Fruit fly (Drosophila melanogaster) whole organism, pupa: ENCODE measurements around the gene CG32801.

ENCODE experiments used
- CG10348 ChIP-seq: fragments of 200-800 bp; sonication (Bioruptor generic); IDR thresholded peaks from 2 replicates; pipeline ENCODE4 v1.3.6; 2022; ENCODE audit warnings: missing biosample characterization, missing genetic modification characterization
- CG12605 ChIP-seq: fragments of 200-800 bp; sonication (Bioruptor generic); IDR thresholded peaks from 2 replicates; pipeline ENCODE4 v1.3.6; 2022; ENCODE audit warnings: missing biosample characterization, missing genetic modification characterization
- CG13204 ChIP-seq: fragments of 200-800 bp; sonication (Bioruptor generic); optimal IDR thresholded peaks from 2 replicates; lab custom pipeline; 2018; ENCODE audit warnings: missing biosample characterization, mild to moderate bottlenecking, missing genetic modification characterization, moderate library complexity
- CG14655 ChIP-seq: fragments of 200-800 bp; sonication (Bioruptor generic); optimal IDR thresholded peaks from 3 replicates; lab custom pipeline; 2017; ENCODE audit warnings: mild to moderate bottlenecking, missing biosample characterization, missing genetic modification reagents, missing genetic modification characterization
- CG15710 ChIP-seq: fragments of 200-800 bp; sonication (Bioruptor generic); optimal IDR thresholded peaks from 2 replicates; lab custom pipeline; 2018; ENCODE audit warnings: missing biosample characterization, mild to moderate bottlenecking, missing genetic modification characterization, moderate library complexity
- CG17806 ChIP-seq: fragments of 200-800 bp; sonication (Bioruptor generic); optimal IDR thresholded peaks from 2 replicates; lab custom pipeline; 2018; ENCODE audit warnings: missing biosample characterization, mild to moderate bottlenecking, missing genetic modification characterization, moderate library complexity
- CG32121 ChIP-seq: fragments of 200-800 bp; sonication (Bioruptor generic); IDR thresholded peaks from 2 replicates; pipeline ENCODE4 v1.3.6; 2022; ENCODE audit warnings: missing biosample characterization, missing genetic modification characterization
- CG34367 ChIP-seq: fragments of 200-800 bp; sonication (Bioruptor generic); optimal IDR thresholded peaks from 2 replicates; lab custom pipeline; 2018; ENCODE audit warnings: missing biosample characterization, mild to moderate bottlenecking, missing genetic modification characterization
- CG4496 ChIP-seq: fragments of 200-800 bp; sonication (Bioruptor generic); IDR thresholded peaks from 3 replicates; pipeline ENCODE4 v1.3.6; 2022; ENCODE audit warnings: missing biosample characterization, missing genetic modification characterization
- CG8159 ChIP-seq: fragments of 200-800 bp; sonication (Bioruptor generic); optimal IDR thresholded peaks from 3 replicates; lab custom pipeline; 2018; ENCODE audit warnings: missing biosample characterization, mild to moderate bottlenecking, missing genetic modification characterization, moderate library complexity
- CG8301 ChIP-seq: fragments of 200-800 bp; sonication (Bioruptor generic); optimal IDR thresholded peaks from 2 replicates; lab custom pipeline; 2018; ENCODE audit warnings: missing biosample characterization, mild to moderate bottlenecking, missing genetic modification characterization
- CG9948 ChIP-seq: fragments of 200-800 bp; sonication (Bioruptor generic); optimal IDR thresholded peaks from 2 replicates; lab custom pipeline; 2018; ENCODE audit warnings: missing biosample characterization, mild to moderate bottlenecking, missing genetic modification characterization, moderate library complexity
- D1 ChIP-seq: fragments of 200-800 bp; sonication (Bioruptor generic); optimal IDR thresholded peaks from 2 replicates; lab custom pipeline; 2018; ENCODE audit warnings: missing biosample characterization, mild to moderate bottlenecking, missing genetic modification characterization, moderate library complexity
- EcR ChIP-seq: fragments of 200-800 bp; sonication (Bioruptor generic); optimal IDR thresholded peaks from 3 replicates; lab custom pipeline; 2019; ENCODE audit warnings: missing biosample characterization, missing genetic modification characterization, mild to moderate bottlenecking, moderate library complexity, missing genetic modification reagents
- Ets98B ChIP-seq: fragments of 200-800 bp; sonication (Bioruptor generic); IDR thresholded peaks from 2 replicates; pipeline ENCODE4 v1.3.6; 2022; ENCODE audit warnings: missing biosample characterization, missing genetic modification characterization
- Pif1A ChIP-seq: fragments of 200-800 bp; sonication (Bioruptor generic); optimal IDR thresholded peaks from 3 replicates; lab custom pipeline; 2016; ENCODE audit warnings: missing biosample characterization, missing genetic modification characterization
- Pif1B ChIP-seq: fragments of 200-800 bp; sonication (Bioruptor generic); optimal IDR thresholded peaks from 3 replicates; lab custom pipeline; 2016; ENCODE audit warnings: missing biosample characterization, missing genetic modification characterization
- Snoo ChIP-seq: fragments of 200-800 bp; sonication (Bioruptor generic); optimal IDR thresholded peaks from 3 replicates; lab custom pipeline; 2017; ENCODE audit warnings: missing biosample characterization, mild to moderate bottlenecking, missing genetic modification characterization, inconsistent platforms
- fd96Ca ChIP-seq: fragments of 200-800 bp; sonication (Bioruptor generic); IDR thresholded peaks from 3 replicates; pipeline ENCODE4 v1.3.6; 2022; ENCODE audit warnings: missing biosample characterization, missing genetic modification characterization
- gl ChIP-seq: fragments of 200-800 bp; sonication (Bioruptor generic); optimal IDR thresholded peaks from 2 replicates; lab custom pipeline; 2018; ENCODE audit warnings: missing biosample characterization, mild to moderate bottlenecking, missing genetic modification characterization
- rn ChIP-seq: fragments of 200-800 bp; sonication (Bioruptor generic); IDR thresholded peaks from 2 replicates; pipeline ENCODE4 v1.3.6; 2022; ENCODE audit warnings: missing biosample characterization, missing genetic modification characterization

The CG32801 gene

dm6 chrX:1865673-1866072, 37.3 kb downstream of the CG32801 start, which contains the start of the genes Gcna and MED18:
TSS of gene Gcna (minus strand) at chrX:1865835.
TSS of gene MED18 (plus strand) at chrX:1865909.
- no peak for TF ChIP-seq gl (tag; lab: Kevin White, UChicago)
- no peak for TF ChIP-seq D1 (tag; lab: Kevin White, UChicago)
- no peak for TF ChIP-seq CG10348 (GFP tag; lab: Robert Waterston, UW)
- TF ChIP-seq fd96Ca = no peak
- TF ChIP-seq CG9948 (tag; lab: Kevin White, UChicago) = no peak
- TF ChIP-seq CG17806 = no peak
- no peak for TF ChIP-seq CG4496 (GFP tag; lab: Robert Waterston, UW)
- TF ChIP-seq CG14655 = no peak
- TF ChIP-seq CG15710 = no peak
- TF ChIP-seq Ets98B (GFP tag; lab: Robert Waterston, UW) = no peak
- TF ChIP-seq Pif1A = no peak
- no peak for TF ChIP-seq CG34367 (tag; lab: Kevin White, UChicago)
- no peak for TF ChIP-seq Pif1B (GFP tag; lab: Kevin White, UChicago)
- TF ChIP-seq CG8159 (tag; lab: Kevin White, UChicago) = no peak
- no peak for TF ChIP-seq rn (GFP tag; lab: Robert Waterston, UW)
- no peak for TF ChIP-seq CG8301
- TF ChIP-seq, all 21 proteins: peak for 0

dm6 chrX:1861620-1862184, 41.3 kb downstream of the CG32801 start, which contains the start of gene deltaCOP:
TSS of gene deltaCOP (minus strand) at chrX:1861790.
- no peak for TF ChIP-seq Pif1B (GFP tag; lab: Kevin White, UChicago)
- TF ChIP-seq CG34367 (tag; lab: Kevin White, UChicago) = no peak
- peak; percentile 76 for TF ChIP-seq Snoo
- peak; percentile 54 for TF ChIP-seq CG17806
- TF ChIP-seq CG12605 (GFP tag; lab: Robert Waterston, UW) = peak; percentile 52; the same call in 1 of the 2 replicates
- TF ChIP-seq D1 (tag; lab: Kevin White, UChicago) = no peak
- no peak for TF ChIP-seq Pif1A
- TF ChIP-seq CG4496 (GFP tag; lab: Robert Waterston, UW) = peak; percentile 69; the same call in 2 of the 3 replicates
- TF ChIP-seq gl (tag; lab: Kevin White, UChicago) = peak; percentile 43
- TF ChIP-seq CG15710 = peak; percentile 75
- TF ChIP-seq EcR (GFP tag; lab: Kevin White, UChicago) = peak; percentile 15
- TF ChIP-seq CG9948 (tag; lab: Kevin White, UChicago) = peak; percentile 63
- peak; percentile 75 for TF ChIP-seq Ets98B (GFP tag; lab: Robert Waterston, UW)
- peak; percentile 86 for TF ChIP-seq fd96Ca
- TF ChIP-seq rn (GFP tag; lab: Robert Waterston, UW) = peak; percentile 47; the same call in 1 of the 2 replicates
- no peak for TF ChIP-seq CG8159 (tag; lab: Kevin White, UChicago)
- TF ChIP-seq CG32121 (GFP tag; lab: Robert Waterston, UW) = peak; percentile 70
- TF ChIP-seq CG8301 = no peak
- TF ChIP-seq CG10348 (GFP tag; lab: Robert Waterston, UW) = peak; percentile 57
- no peak for TF ChIP-seq CG14655
- TF ChIP-seq CG13204 = no peak

- TF ChIP-seq CG9948 (tag; lab: Kevin White, UChicago) (peak; percentile 27), CG8159 (tag; lab: Kevin White, UChicago) (peak; percentile 51), CG8301 (peak; percentile 52), CG10348 (GFP tag; lab: Robert Waterston, UW) (no peak), CG32121 (GFP tag; lab: Robert Waterston, UW) (peak; percentile 33; the same call in 1 of the 2 replicates), CG4496 (GFP tag; lab: Robert Waterston, UW) (peak; percentile 66), Ets98B (GFP tag; lab: Robert Waterston, UW) (peak; percentile 11; the same call in 1 of the 2 replicates), CG15710 (peak; percentile 28), rn (GFP tag; lab: Robert Waterston, UW) (no peak), CG17806 (peak; percentile 29), fd96Ca (peak; percentile 53; the same call in 2 of the 3 replicates), CG34367 (tag; lab: Kevin White, UChicago) (peak; percentile 20), CG14655 (no peak), EcR (GFP tag; lab: Kevin White, UChicago) (no peak), Pif1B (GFP tag; lab: Kevin White, UChicago) (peak; percentile 55), Snoo (peak; percentile 30)
These were observed 44.1 kb downstream of the CG32801 start, which contains the start of gene Lamtor5 for dm6 chrX:1858867-1859266. TSS of gene Lamtor5 (minus strand) at chrX:1858971.

dm6 chrX:1856605-1857004, 46.4 kb downstream of the CG32801 start:
- TF ChIP-seq CG8159 (tag; lab: Kevin White, UChicago) (no peak), CG8301 (peak; percentile 27), CG34367 (tag; lab: Kevin White, UChicago) (no peak), EcR (GFP tag; lab: Kevin White, UChicago) (peak; percentile 14)

- TF ChIP-seq EcR (GFP tag; lab: Kevin White, UChicago) = no peak
- TF ChIP-seq Pif1B (GFP tag; lab: Kevin White, UChicago) = no peak
- no peak for TF ChIP-seq CG17806
- no peak for TF ChIP-seq CG9948 (tag; lab: Kevin White, UChicago)
- no peak for TF ChIP-seq fd96Ca
- no peak for TF ChIP-seq CG12605 (GFP tag; lab: Robert Waterston, UW)
- no peak for TF ChIP-seq gl (tag; lab: Kevin White, UChicago)
- no peak for TF ChIP-seq CG13204
- no peak for TF ChIP-seq D1 (tag; lab: Kevin White, UChicago)
- TF ChIP-seq Pif1A = no peak
- no peak for TF ChIP-seq CG4496 (GFP tag; lab: Robert Waterston, UW)
- TF ChIP-seq CG14655 = no peak
- TF ChIP-seq CG34367 (tag; lab: Kevin White, UChicago) = no peak
- TF ChIP-seq CG8159 (tag; lab: Kevin White, UChicago) = no peak
- no peak for TF ChIP-seq Ets98B (GFP tag; lab: Robert Waterston, UW)
- no peak for TF ChIP-seq CG8301
- TF ChIP-seq CG32121 (GFP tag; lab: Robert Waterston, UW) = no peak
- no peak for TF ChIP-seq CG15710
- no peak for TF ChIP-seq CG10348 (GFP tag; lab: Robert Waterston, UW)
These were observed 48.1 kb downstream of the CG32801 start for dm6 chrX:1854873-1855272.
